Worm (Caenorhabditis elegans): ENCODE data around the gene F46C5.1.

DNA sequence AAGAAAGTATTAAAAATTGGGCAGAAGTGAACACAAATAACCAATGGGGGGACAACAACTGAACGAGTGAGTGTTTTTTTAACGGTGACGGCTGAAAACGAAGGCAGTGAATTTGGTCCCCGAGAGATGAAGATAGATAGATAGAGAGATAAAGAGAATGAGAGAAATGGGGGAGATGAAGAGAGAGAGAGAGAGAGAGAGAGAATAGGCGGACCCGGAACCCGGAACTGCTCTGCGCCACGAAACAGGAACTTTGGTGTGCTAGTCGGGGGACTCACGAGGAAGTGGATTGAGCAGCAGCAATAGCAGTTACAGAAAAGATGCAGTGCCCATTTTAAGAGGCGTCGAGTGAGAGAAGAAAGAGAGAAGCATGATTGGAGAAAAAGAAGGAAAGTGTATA is 24.6 kb downstream of the F46C5.1 start:
- no peak for TF ChIP-seq nhr-12 (tag; optimal IDR thresholded peaks at IDR 0.05)
- peak; percentile 85 for TF ChIP-seq nhr-47 (tag; optimal IDR thresholded peaks at IDR 0.05)
- no peak for TF ChIP-seq sptf-1 (tag; optimal IDR thresholded peaks at IDR 0.05)
- no peak for TF ChIP-seq elt-3 (tag; optimal IDR thresholded peaks at IDR 0.05)
- no peak for TF ChIP-seq alr-1 (tag; optimal IDR thresholded peaks at IDR 0.05; ENCODE audit: borderline replicate concordance)
- TF ChIP-seq fkh-8 (tag; optimal IDR thresholded peaks at IDR 0.05), result peak; percentile 95

Data from whole organism, L1 larva.